Worm (Caenorhabditis elegans) whole organism, L3 larva: ENCODE results near the gene alg-3.

Experiments
- R02D3.7 ChIP-seq: fragments of 150-350 bp; optimal IDR thresholded peaks from 2 replicates; lab custom pipeline; 2014; ENCODE audit warnings: missing biosample characterization, missing genetic modification characterization
- lin-39 ChIP-seq: fragments of 150-350 bp; optimal IDR thresholded peaks from 2 replicates; lab custom pipeline; 2018; ENCODE audit warnings: missing biosample characterization, missing genetic modification reagents, missing genetic modification characterization
- mdl-1 ChIP-seq: fragments of 150-350 bp; optimal IDR thresholded peaks from 2 replicates; lab custom pipeline; 2014; ENCODE audit warnings: missing biosample characterization, missing genetic modification characterization
- nfya-1 ChIP-seq: sonication (generic microtip); optimal IDR thresholded peaks from 2 replicates; lab custom pipeline; 2017; ENCODE audit warnings: missing genetic modification characterization, mild to moderate bottlenecking, missing compliant biosample characterization, antibody characterized with exemption, moderate library complexity; ENCODE audit not compliant: insufficient read depth
- nhr-12 ChIP-seq: fragments of 150-350 bp; optimal IDR thresholded peaks from 2 replicates; lab custom pipeline; 2014; ENCODE audit warnings: missing biosample characterization, missing genetic modification characterization
- unc-39 ChIP-seq: sonication (generic microtip); optimal IDR thresholded peaks from 4 replicates; lab custom pipeline; 2017; ENCODE audit warnings: missing biosample characterization, missing genetic modification characterization
- unc-62 ChIP-seq: fragments of 150-350 bp; sonication (generic microtip); optimal IDR thresholded peaks from 4 replicates; lab custom pipeline; 2014; ENCODE audit warnings: missing biosample characterization, missing genetic modification reagents, missing genetic modification characterization

DNA sequence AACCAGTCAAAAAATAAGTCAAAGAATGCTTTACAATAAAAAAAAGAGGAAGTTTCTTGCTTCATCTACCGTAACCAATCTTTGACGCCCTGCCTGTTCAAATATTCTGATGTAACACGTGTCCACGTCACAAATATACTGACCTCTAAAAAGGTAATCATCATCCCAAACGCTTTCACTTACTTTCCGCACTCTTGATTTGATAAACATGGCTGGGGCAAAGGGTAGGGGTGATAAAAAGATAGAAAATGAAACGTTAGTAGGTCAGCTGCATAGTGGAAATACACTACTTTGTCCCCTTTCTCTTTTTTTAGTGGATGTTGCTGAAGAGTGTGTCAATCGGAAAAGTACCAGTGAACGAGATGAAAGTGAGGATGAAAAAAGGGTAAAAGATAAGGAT is 3.9 kb upstream of the alg-3 start:
- TF ChIP-seq unc-39 (tag; lab: Kevin White, UChicago) = no peak
- no peak for TF ChIP-seq lin-39
- TF ChIP-seq nfya-1 = no peak
- no peak for TF ChIP-seq mdl-1 (tag; lab: Kevin White, UChicago)
- TF ChIP-seq nhr-12 (tag; lab: Kevin White, UChicago) = no peak
- TF ChIP-seq R02D3.7 (tag; lab: Kevin White, UChicago) = no peak
- TF ChIP-seq unc-62 (GFP tag; lab: Kevin White, UChicago) = no peak
